Fruit fly (Drosophila melanogaster): ENCODE data around the gene Dyrk2.

- TF ChIP-seq CG9948 (tag; optimal IDR thresholded peaks at IDR 0.05), result no peak
- TF ChIP-seq CG34367 (tag; optimal IDR thresholded peaks at IDR 0.05), result no peak
- no peak for TF ChIP-seq CG8301 (tag; optimal IDR thresholded peaks at IDR 0.05)
- no peak for TF ChIP-seq CG12605 (GFP tag; IDR thresholded peaks at IDR 0.05)
- no peak for TF ChIP-seq CG32121 (GFP tag; IDR thresholded peaks at IDR 0.05)
- TF ChIP-seq EcR (GFP tag; optimal IDR thresholded peaks at IDR 0.05), result no peak
- no peak for TF ChIP-seq rn (GFP tag; IDR thresholded peaks at IDR 0.05)
- no peak for TF ChIP-seq Pif1A (GFP tag; optimal IDR thresholded peaks at IDR 0.05)
- TF ChIP-seq Snoo (tag; optimal IDR thresholded peaks at IDR 0.05), result no peak
- no peak for TF ChIP-seq CG8159 (tag; optimal IDR thresholded peaks at IDR 0.05)
- no peak for TF ChIP-seq CG13204 (GFP tag; optimal IDR thresholded peaks at IDR 0.05)
- TF ChIP-seq CG17806 (tag; optimal IDR thresholded peaks at IDR 0.05), result no peak
- TF ChIP-seq Pif1B (GFP tag; optimal IDR thresholded peaks at IDR 0.05), result no peak
These were observed 27.0 kb upstream of the Dyrk2 start for dm6 chr2L:14260920-14261319.

Measured in whole organism, pupa.